Worm (Caenorhabditis elegans) whole organism, early embryonic: ENCODE results near the gene cdc-50.B.

Source experiments
- F13C5.2 ChIP-seq: sonication (generic microtip); optimal IDR thresholded peaks from 2 replicates; lab custom pipeline; 2017; ENCODE audit warnings: mild to moderate bottlenecking, missing genetic modification characterization, inconsistent platforms, missing compliant biosample characterization
- ama-1 ChIP-seq: fragments of 150-350 bp; optimal IDR thresholded peaks from 2 replicates; lab custom pipeline; 2014
- ceh-13 ChIP-seq: fragments of 200-800 bp; sonication (Bioruptor generic); optimal IDR thresholded peaks from 2 replicates; lab custom pipeline; 2018; ENCODE audit warnings: mild to moderate bottlenecking, missing genetic modification characterization, missing compliant biosample characterization
- ceh-36 ChIP-seq: sonication (generic microtip); optimal IDR thresholded peaks from 2 replicates; lab custom pipeline; 2016; ENCODE audit warnings: missing genetic modification characterization, inconsistent platforms, missing compliant biosample characterization
- ets-7 ChIP-seq: sonication (generic microtip); optimal IDR thresholded peaks from 2 replicates; lab custom pipeline; 2016; ENCODE audit warnings: missing genotype, missing genetic modification characterization, missing compliant biosample characterization
- flt-1 ChIP-seq: fragments of 200-800 bp; sonication (Bioruptor generic); IDR thresholded peaks from 2 replicates; pipeline ENCODE4 v1.3.6; 2022; ENCODE audit warnings: missing genetic modification characterization, missing compliant biosample characterization
- hmg-4 ChIP-seq: fragments of 200-800 bp; sonication (Bioruptor generic); optimal IDR thresholded peaks from 2 replicates; lab custom pipeline; 2018; ENCODE audit warnings: mild to moderate bottlenecking, missing genetic modification characterization, missing compliant biosample characterization
- hnd-1 ChIP-seq: sonication (generic microtip); optimal IDR thresholded peaks from 2 replicates; lab custom pipeline; 2016; ENCODE audit warnings: missing genetic modification characterization, missing compliant biosample characterization
- sea-1 ChIP-seq: fragments of 200-800 bp; sonication (Bioruptor generic); conservative IDR thresholded peaks from 2 replicates; pipeline ENCODE4 v1.3.6; 2022; ENCODE audit warnings: missing genetic modification characterization, missing compliant biosample characterization
- tbx-11 ChIP-seq: fragments of 200-800 bp; sonication (Bioruptor generic); IDR thresholded peaks from 2 replicates; pipeline ENCODE4 v1.3.6; 2022; ENCODE audit warnings: missing genetic modification characterization, missing compliant biosample characterization

- TF ChIP-seq ceh-36 (tag; lab: Kevin White, UChicago) (no peak), ama-1 (lab: Kevin White, UChicago) (no peak), ceh-13 (GFP tag; lab: Kevin White, UChicago) (no peak), hnd-1 (no peak), flt-1 (GFP tag; lab: Robert Waterston, UW) (no peak), sea-1 (GFP tag; lab: Robert Waterston, UW) (no peak), F13C5.2 (no peak), ets-7 (tag; lab: Kevin White, UChicago) (no peak), tbx-11 (GFP tag; lab: Robert Waterston, UW) (no peak), hmg-4 (GFP tag; lab: Kevin White, UChicago) (no peak)
Observed at ce11 chrIV:8792808-8793207, 28.1 kb downstream of the cdc-50.B start, which contains the start of gene C33D9.3.
